Fruit fly (Drosophila melanogaster) Kc167 (cell line): ENCODE results near the gene CycT.

Source experiments
- Myc ChIP-seq: fragments of >200 bp; optimal IDR thresholded peaks from 2 replicates; lab custom pipeline; 2017; ENCODE audit warnings: missing external identifiers
- h ChIP-seq: fragments of >200 bp; optimal IDR thresholded peaks from 3 replicates; lab custom pipeline; 2018; ENCODE audit warnings: missing external identifiers
- insv ChIP-seq: fragments of >200 bp; optimal IDR thresholded peaks from 3 replicates; lab custom pipeline; 2018; ENCODE audit warnings: missing external identifiers
- psq ChIP-seq: fragments of >200 bp; optimal IDR thresholded peaks from 2 replicates; lab custom pipeline; 2017; ENCODE audit warnings: missing external identifiers
- ttk ChIP-seq: sonication (Bioruptor generic); optimal IDR thresholded peaks from 2 replicates; lab custom pipeline; 2017; ENCODE audit warnings: missing external identifiers

DNA sequence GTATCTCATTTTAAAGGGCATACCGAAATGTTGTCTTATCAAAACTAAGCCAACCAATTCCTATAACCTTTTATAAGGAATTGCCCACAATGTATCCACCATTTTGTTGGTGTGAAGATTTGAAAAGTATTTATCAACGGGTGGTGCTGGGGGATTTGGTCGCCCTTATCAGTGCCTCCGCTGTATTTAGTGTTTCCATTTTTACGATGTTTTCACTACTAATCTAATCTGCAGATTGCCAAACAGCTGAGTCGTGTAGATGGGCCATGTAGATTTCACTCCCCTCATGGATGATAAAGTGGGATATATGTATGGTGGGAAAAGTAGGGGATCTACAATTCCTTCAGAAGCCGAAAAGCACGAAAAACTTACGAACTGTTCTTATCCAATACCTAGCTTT is 26.2 kb downstream of the CycT start:
- TF ChIP-seq ttk (lab: Kevin White, UChicago) (no peak), Myc (lab: Kevin White, UChicago) (no peak), h (lab: Kevin White, UChicago) (no peak), insv (lab: Kevin White, UChicago) (no peak), psq (no peak)
